Fruit fly (Drosophila melanogaster) whole organism, embryonic: ENCODE results near the gene Glut4EF.

Experiments used
- CG12744 ChIP-seq: fragments of 200-800 bp; sonication (Bioruptor generic); optimal IDR thresholded peaks from 2 replicates; lab custom pipeline; 2016; ENCODE audit warnings: missing biosample characterization, missing genetic modification characterization
- CG16815 ChIP-seq: fragments of 200-800 bp; sonication (Bioruptor generic); optimal IDR thresholded peaks from 3 replicates; lab custom pipeline; 2017; ENCODE audit warnings: missing biosample characterization, mild to moderate bottlenecking, missing genetic modification characterization
- CG17186 ChIP-seq: fragments of 200-800 bp; sonication (Bioruptor generic); optimal IDR thresholded peaks from 3 replicates; lab custom pipeline; 2017; ENCODE audit warnings: missing biosample characterization, missing genetic modification reagents, missing genetic modification characterization
- CG34224 ChIP-seq: fragments of 200-800 bp; sonication (Bioruptor generic); IDR thresholded peaks from 3 replicates; pipeline ENCODE4 v1.3.6; 2022; ENCODE audit warnings: missing biosample characterization, missing genetic modification characterization; ENCODE audit not compliant: partially characterized antibody
- Hr78 ChIP-seq, 2 experiments: fragments of 200-800 bp in 1 of 2; fragments of >200 bp in 1 of 2; sonication (Bioruptor generic) in 1 of 2; optimal IDR thresholded peaks; 2 replicates each; lab custom pipeline; 2017 to 2019; ENCODE audit warnings: missing biosample characterization in 2 of 2, missing genetic modification characterization in 2 of 2, mild to moderate bottlenecking in 1 of 2, moderate library complexity in 1 of 2
- Optix ChIP-seq: fragments of 200-800 bp; sonication (Bioruptor generic); IDR thresholded peaks from 3 replicates; pipeline ENCODE4 v1.3.6; 2022; ENCODE audit warnings: missing biosample characterization, missing genetic modification characterization
- phol ChIP-seq: fragments of 200-800 bp; sonication (Bioruptor generic); optimal IDR thresholded peaks from 3 replicates; lab custom pipeline; 2018; ENCODE audit warnings: missing biosample characterization, mild to moderate bottlenecking, missing genetic modification characterization, moderate library complexity
- ranshi ChIP-seq: fragments of 200-800 bp; sonication (Bioruptor generic); IDR thresholded peaks from 2 replicates; pipeline ENCODE4 v1.3.6; 2022; ENCODE audit warnings: missing biosample characterization, missing genetic modification characterization
- rib ChIP-seq: fragments of 200-800 bp; sonication (Bioruptor generic); IDR thresholded peaks from 2 replicates; pipeline ENCODE4 v1.3.6; 2022; ENCODE audit warnings: missing biosample characterization, missing genetic modification characterization
- sisA ChIP-seq: fragments of 200-800 bp; sonication (Bioruptor generic); IDR thresholded peaks from 2 replicates; pipeline ENCODE4 v1.3.6; 2022; ENCODE audit warnings: missing biosample characterization, missing genetic modification characterization
- zf30C ChIP-seq: fragments of 200-800 bp; sonication (Bioruptor generic); optimal IDR thresholded peaks from 3 replicates; lab custom pipeline; 2018; ENCODE audit warnings: missing biosample characterization, mild to moderate bottlenecking, missing genetic modification characterization

DNA sequence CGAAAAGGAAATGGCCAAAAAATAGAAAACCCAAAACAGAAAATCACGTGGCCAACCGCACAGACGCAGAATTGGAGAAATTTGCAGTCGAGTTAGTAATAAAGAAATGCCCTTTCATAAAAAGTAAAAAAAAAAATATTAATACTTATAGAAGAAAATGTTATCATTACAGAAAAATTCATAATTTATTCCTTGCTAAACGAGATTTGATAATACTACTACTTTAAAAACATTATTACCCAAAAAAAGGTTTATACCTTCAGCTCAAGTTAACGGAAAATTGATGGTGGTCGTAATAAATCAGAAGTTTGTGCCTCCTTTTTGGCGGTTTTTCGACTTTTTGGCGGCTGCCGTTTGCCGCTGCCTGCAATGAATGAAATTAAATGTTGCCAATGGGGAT, 153.9 kb downstream of the Glut4EF start:
- TF ChIP-seq Optix (GFP tag; lab: Robert Waterston, UW) (no peak), ranshi (GFP tag; lab: Robert Waterston, UW) (no peak), zf30C (GFP tag; lab: Kevin White, UChicago) (no peak), CG17186 (GFP tag; lab: Kevin White, UChicago) (no peak), rib (GFP tag; lab: Robert Waterston, UW) (no peak), sisA (GFP tag; lab: Robert Waterston, UW) (no peak), phol (no peak), CG34224 (GFP tag; lab: Robert Waterston, UW) (no peak), CG12744 (GFP tag; lab: Kevin White, UChicago) (no peak), Hr78 (GFP tag; optimal IDR thresholded peaks at IDR 0.05; lab: Kevin White, UChicago) (no peak), CG16815 (GFP tag; lab: Kevin White, UChicago) (no peak)
